Fruit fly (Drosophila melanogaster): Measurements from ENCODE around the gene Ipp.

- TF ChIP-seq psq (optimal IDR thresholded peaks at IDR 0.05) (no peak), Dll (optimal IDR thresholded peaks at IDR 0.05) (no peak), usp (GFP tag; optimal IDR thresholded peaks at IDR 0.05) (no peak)
Observed at dm6 chr3R:14005152-14005551, 46.6 kb downstream of the Ipp start.
